Worm (Caenorhabditis elegans): Measurements from ENCODE around the gene ugt-56.

Gene ugt-56

DNA sequence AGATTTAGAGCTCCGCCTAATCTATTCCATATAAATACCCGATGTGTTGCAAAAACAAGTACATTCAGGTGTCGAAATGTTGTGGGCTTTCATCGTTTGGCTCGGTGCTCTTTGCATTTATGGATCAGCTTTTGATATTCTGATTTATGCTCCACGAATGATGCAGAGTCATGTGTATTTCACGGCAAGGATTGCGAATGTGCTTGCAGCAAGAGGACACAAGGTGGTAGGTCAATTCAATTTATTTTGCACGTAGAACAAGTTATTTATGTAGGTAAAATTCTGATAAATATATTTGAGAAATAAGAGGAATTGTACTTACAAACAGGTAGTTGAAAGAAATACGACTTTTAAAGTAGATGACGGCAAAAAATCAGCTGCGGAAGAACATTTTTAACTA is at the start of gene ugt-56:
ugt-56 (plus strand) TSS at position 61 of the 400 bp plus-strand sequence.
- no peak for TF ChIP-seq aptf-3 (GFP tag; IDR thresholded peaks at IDR 0.05)
- TF ChIP-seq pbrm-1 (GFP tag; IDR thresholded peaks at IDR 0.05) = no peak
- TF ChIP-seq egl-18 (GFP tag; IDR thresholded peaks at IDR 0.05) = no peak
- no peak for TF ChIP-seq mes-4 (tag; optimal IDR thresholded peaks at IDR 0.05)

ce11 chrV:12209951-12210350 is 48.8 kb upstream of the ugt-56 start:
- TF ChIP-seq B0336.3 (GFP tag; IDR thresholded peaks at IDR 0.05) (no peak), sdz-38 (tag; optimal IDR thresholded peaks at IDR 0.05) (no peak)

ce11 chrV:12211090-12211489 is 47.7 kb upstream of the ugt-56 start:
- TF ChIP-seq F10E7.11 (tag; optimal IDR thresholded peaks at IDR 0.05) (no peak), snpc-4 (GFP tag; optimal IDR thresholded peaks at IDR 0.05) (no peak), snpc-4 (tag; optimal IDR thresholded peaks at IDR 0.05) (no peak)

DNA sequence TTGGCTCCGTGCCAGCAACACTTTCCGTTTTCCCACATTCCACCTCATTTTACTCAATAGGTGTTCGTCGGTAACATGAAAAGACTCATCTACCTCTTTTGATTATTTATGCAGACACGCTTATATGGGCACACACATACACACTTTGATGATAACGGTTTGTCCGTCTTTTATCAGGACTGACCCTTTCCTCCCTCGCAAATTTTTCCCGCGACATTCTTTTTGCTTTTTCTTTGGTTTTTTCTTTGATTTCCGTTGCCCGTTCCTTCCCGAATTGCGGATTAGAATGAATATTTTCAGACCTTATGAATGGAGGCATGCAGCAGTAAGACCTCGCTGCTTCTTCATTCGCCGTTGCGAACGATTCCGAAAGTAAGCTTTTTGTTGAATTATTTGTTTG is 45.8 kb upstream of the ugt-56 start, which contains the start of gene vab-8:
vab-8 (plus strand) TSS at position 301 of the 400 bp plus-strand sequence.
- TF ChIP-seq nfya-1 (tag; optimal IDR thresholded peaks at IDR 0.05; ENCODE audit: borderline replicate concordance, insufficient read depth) (no peak), nhr-80 (tag; optimal IDR thresholded peaks at IDR 0.05) (peak; percentile 57), ccch-3 (GFP tag; optimal IDR thresholded peaks at IDR 0.05) (no peak), F37B4.10 (GFP tag; IDR thresholded peaks at IDR 0.05) (no peak), lin-54 (GFP tag; optimal IDR thresholded peaks at IDR 0.05) (no peak), lin-35 (GFP tag; optimal IDR thresholded peaks at IDR 0.05) (no peak)

DNA sequence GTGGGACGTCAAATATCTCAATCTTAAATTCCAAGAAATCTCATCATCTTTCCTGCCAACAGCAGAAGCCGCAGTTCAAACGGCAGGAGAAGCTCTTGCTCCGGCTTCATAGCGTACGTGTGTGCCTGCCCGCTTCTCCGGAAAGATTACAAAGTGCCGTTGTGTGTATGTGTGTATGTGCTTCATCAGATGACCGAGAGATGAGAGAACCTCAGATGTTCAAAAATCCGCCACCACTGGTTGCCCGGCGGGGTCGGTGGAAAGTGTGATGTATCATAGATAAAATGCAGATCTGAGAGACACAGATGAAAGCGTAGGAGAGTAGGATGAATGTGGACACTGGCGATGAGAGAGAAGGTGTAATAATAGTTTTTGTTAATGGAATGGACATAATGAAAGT is 25.4 kb upstream of the ugt-56 start:
- TF ChIP-seq hlh-12 (tag; optimal IDR thresholded peaks at IDR 0.05) (no peak), ets-4 (GFP tag; optimal IDR thresholded peaks at IDR 0.05) (no peak), F57C9.4 (tag; optimal IDR thresholded peaks at IDR 0.05) (no peak), ceh-58 (GFP tag; IDR thresholded peaks at IDR 0.05) (no peak)

DNA sequence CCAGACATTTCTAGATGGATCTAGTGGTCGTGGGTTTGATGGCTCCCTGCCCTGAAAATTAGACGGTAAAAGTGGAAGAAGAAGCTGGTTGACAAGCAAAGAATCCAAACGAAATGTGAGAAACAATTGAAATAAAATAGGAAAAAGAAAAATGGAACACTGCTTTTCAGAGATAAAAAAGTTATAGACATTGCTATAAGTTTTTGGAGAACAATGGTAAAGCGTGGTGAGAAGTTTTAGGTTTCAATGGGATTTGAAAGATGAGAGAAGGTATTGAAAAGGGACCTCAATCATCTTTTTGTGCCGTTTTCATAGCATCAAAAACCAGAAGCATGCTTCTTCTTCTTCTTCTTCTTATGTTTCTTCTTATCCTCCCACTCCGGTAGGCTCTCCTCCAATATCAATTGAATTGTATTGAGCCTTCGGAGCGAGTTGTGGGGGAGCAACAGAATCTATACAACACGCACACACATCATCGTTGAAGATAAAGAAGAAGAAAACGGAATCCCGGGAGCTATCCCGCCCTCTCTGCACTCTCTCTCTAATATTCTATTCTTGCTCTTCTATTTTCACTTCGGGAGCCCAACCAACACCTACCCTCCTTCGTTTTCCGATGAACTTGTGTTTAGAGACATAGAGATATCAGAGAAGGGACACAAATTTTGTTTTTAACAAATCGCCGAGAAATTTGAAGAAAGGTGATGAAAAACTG is 24.3 kb upstream of the ugt-56 start, which contains the start of gene myo-3:
myo-3 (minus strand) TSS at position 51 of the 712 bp plus-strand sequence.
- TF ChIP-seq nfya-2 (GFP tag; IDR thresholded peaks at IDR 0.05) (no peak), madf-3 (GFP tag; IDR thresholded peaks at IDR 0.05) (no peak), die-1 (tag; optimal IDR thresholded peaks at IDR 0.05) (no peak), lin-40 (tag; optimal IDR thresholded peaks at IDR 0.05) (no peak), atf-7 (tag; optimal IDR thresholded peaks at IDR 0.05) (no peak), somi-1 (GFP tag; optimal IDR thresholded peaks at IDR 0.05) (no peak), ama-1 (optimal IDR thresholded peaks at IDR 0.05) (no peak), ama-1 (GFP tag; optimal IDR thresholded peaks at IDR 0.05) (no peak), mxl-1 (tag; optimal IDR thresholded peaks at IDR 0.05) (no peak), egl-18 (GFP tag; IDR thresholded peaks at IDR 0.05) (no peak), tbx-9 (tag; optimal IDR thresholded peaks at IDR 0.05; ENCODE audit: borderline replicate concordance) (no peak), ztf-22 (GFP tag; optimal IDR thresholded peaks at IDR 0.05) (no peak), snpc-3.4 (tag; optimal IDR thresholded peaks at IDR 0.05) (no peak), lsy-27 (tag; optimal IDR thresholded peaks at IDR 0.05; ENCODE audit: borderline replicate concordance, insufficient read depth) (no peak), gei-17 (GFP tag; optimal IDR thresholded peaks at IDR 0.05) (no peak), zfh-2 (GFP tag; conservative IDR thresholded peaks at IDR 0.05) (no peak), ztf-26 (tag; optimal IDR thresholded peaks at IDR 0.05) (no peak), lin-35 (GFP tag; optimal IDR thresholded peaks at IDR 0.05) (no peak), snpc-4 (GFP tag; optimal IDR thresholded peaks at IDR 0.05) (no peak), snpc-4 (tag; optimal IDR thresholded peaks at IDR 0.05) (no peak), attf-5 (GFP tag; optimal IDR thresholded peaks at IDR 0.05) (no peak), B0035.1 (tag; optimal IDR thresholded peaks at IDR 0.05) (no peak)
